Worm (Caenorhabditis elegans) whole organism, L1 larva: ENCODE results near the gene cyp-14A1.

Experiments used
- ama-1 ChIP-seq: fragments of 150-350 bp; optimal IDR thresholded peaks from 2 replicates; lab custom pipeline; 2014
- ceh-8 ChIP-seq: fragments of 200-800 bp; sonication (Bioruptor generic); optimal IDR thresholded peaks from 2 replicates; lab custom pipeline; 2018; ENCODE audit warnings: mild to moderate bottlenecking, missing genetic modification characterization, moderate library complexity, missing compliant biosample characterization
- efl-3 ChIP-seq: fragments of 200-800 bp; sonication (Bioruptor generic); optimal IDR thresholded peaks from 2 replicates; lab custom pipeline; 2018; ENCODE audit warnings: mild to moderate bottlenecking, missing genetic modification characterization, missing compliant biosample characterization
- lin-39 ChIP-seq: fragments of 150-350 bp; optimal IDR thresholded peaks from 2 replicates; lab custom pipeline; 2014; ENCODE audit warnings: missing biosample characterization, missing genetic modification reagents, missing genetic modification characterization
- nhr-77 ChIP-seq: fragments of 150-350 bp; optimal IDR thresholded peaks from 2 replicates; lab custom pipeline; 2014; ENCODE audit warnings: missing biosample characterization, missing genetic modification characterization
- nhr-90 ChIP-seq: sonication (generic microtip); optimal IDR thresholded peaks from 2 replicates; lab custom pipeline; 2016; ENCODE audit warnings: mild to moderate bottlenecking, missing genetic modification characterization, missing compliant biosample characterization; ENCODE audit not compliant: poor library complexity
- snpc-4 ChIP-seq: fragments of 150-350 bp; optimal IDR thresholded peaks from 2 replicates; lab custom pipeline; 2014; ENCODE audit warnings: missing biosample characterization, missing genetic modification characterization

ce11 chrX:13234879-13235278 is 32.3 kb downstream of the cyp-14A1 start, which contains the start of gene K08H2.2:
- no peak for TF ChIP-seq ama-1 (lab: Kevin White, UChicago)
- no peak for TF ChIP-seq nhr-77 (tag; lab: Kevin White, UChicago)
- no peak for TF ChIP-seq nhr-90 (tag; lab: Kevin White, UChicago)
- TF ChIP-seq efl-3 (GFP tag; lab: Kevin White, UChicago) = no peak
- TF ChIP-seq snpc-4 (tag; lab: Kevin White, UChicago) = no peak
- TF ChIP-seq ceh-8 (GFP tag; lab: Kevin White, UChicago) = no peak
- no peak for TF ChIP-seq lin-39 (tag; lab: Kevin White, UChicago)
